Worm (Caenorhabditis elegans) whole organism, young adult: Measurements from ENCODE around the gene tmem-24.

Experiments
- D2030.7 ChIP-seq: fragments of 200-800 bp; sonication (Bioruptor generic); IDR thresholded peaks from 2 replicates; pipeline ENCODE4 v1.3.6; 2022; ENCODE audit warnings: missing genetic modification reagents, missing genetic modification characterization, missing compliant biosample characterization
- F33H1.4 ChIP-seq: fragments of 200-800 bp; sonication (Bioruptor generic); IDR thresholded peaks from 2 replicates; pipeline ENCODE4 v1.3.6; 2022; ENCODE audit warnings: missing genetic modification reagents, missing genetic modification characterization, missing compliant biosample characterization
- F37B4.10 ChIP-seq: fragments of 200-800 bp; sonication (Bioruptor generic); IDR thresholded peaks from 2 replicates; pipeline ENCODE4 v1.3.6; 2022; ENCODE audit warnings: missing genetic modification characterization, missing compliant biosample characterization
- F55B11.4 ChIP-seq: sonication (generic microtip); optimal IDR thresholded peaks from 2 replicates; lab custom pipeline; 2016; ENCODE audit warnings: missing compliant biosample characterization, missing genetic modification characterization, borderline replicate concordance; ENCODE audit not compliant: insufficient read depth
- Y53F4B.3 ChIP-seq: fragments of 200-800 bp; sonication (Bioruptor generic); IDR thresholded peaks from 2 replicates; pipeline ENCODE4 v1.3.6; 2022; ENCODE audit warnings: missing genetic modification reagents, missing genetic modification characterization, missing compliant biosample characterization
- Y53G8AR.9 ChIP-seq: fragments of 200-800 bp; sonication (Bioruptor generic); conservative IDR thresholded peaks from 2 replicates; pipeline ENCODE4 v1.3.6; 2022; ENCODE audit warnings: missing genetic modification reagents, missing genetic modification characterization, missing compliant biosample characterization
- Y56A3A.18 ChIP-seq: fragments of 200-800 bp; sonication (Bioruptor generic); IDR thresholded peaks from 2 replicates; pipeline ENCODE4 v1.3.6; 2022; ENCODE audit warnings: missing genetic modification reagents, missing genetic modification characterization, missing compliant biosample characterization
- Y67H2A.10 ChIP-seq: fragments of 200-800 bp; sonication (Bioruptor generic); conservative IDR thresholded peaks from 2 replicates; pipeline ENCODE4 v1.3.6; 2022; ENCODE audit warnings: missing genetic modification reagents, missing genetic modification characterization, missing compliant biosample characterization
- Y79H2A.3 ChIP-seq: fragments of 200-800 bp; sonication (Bioruptor generic); conservative IDR thresholded peaks from 2 replicates; pipeline ENCODE4 v1.3.6; 2022; ENCODE audit warnings: missing genetic modification reagents, missing genetic modification characterization, missing compliant biosample characterization
- ZK185.1 ChIP-seq: sonication (generic microtip); optimal IDR thresholded peaks from 2 replicates; lab custom pipeline; 2016; ENCODE audit warnings: mild to moderate bottlenecking, missing genetic modification characterization, missing compliant biosample characterization; ENCODE audit not compliant: poor library complexity, severe bottlenecking
- akir-1 ChIP-seq: fragments of 200-800 bp; sonication (Bioruptor generic); optimal IDR thresholded peaks from 2 replicates; lab custom pipeline; 2018; ENCODE audit warnings: mild to moderate bottlenecking, missing genetic modification characterization, moderate library complexity, missing compliant biosample characterization
- aptf-3 ChIP-seq: fragments of 200-800 bp; sonication (Bioruptor generic); IDR thresholded peaks from 2 replicates; pipeline ENCODE4 v1.3.6; 2022; ENCODE audit warnings: missing genetic modification characterization, missing compliant biosample characterization
- bed-2 ChIP-seq: fragments of 200-800 bp; sonication (Bioruptor generic); IDR thresholded peaks from 2 replicates; pipeline ENCODE4 v1.3.6; 2022; ENCODE audit warnings: missing genetic modification reagents, missing genetic modification characterization, missing compliant biosample characterization
- cebp-1 ChIP-seq, 2 experiments: fragments of 200-800 bp in 1 of 2; sonication (Bioruptor generic) in 1 of 2; sonication (generic microtip) in 1 of 2; IDR thresholded peaks in 1 of 2; optimal IDR thresholded peaks in 1 of 2; 2 replicates each; pipeline versions ENCODE4 v1.3.6 to Lab custom; 2017 to 2022; ENCODE audit warnings: missing compliant biosample characterization in 2 of 2, missing genetic modification characterization in 2 of 2, mild to moderate bottlenecking in 1 of 2, missing genetic modification reagents in 1 of 2, moderate library complexity in 1 of 2
- ceh-40 ChIP-seq: fragments of 200-800 bp; sonication (Bioruptor generic); IDR thresholded peaks from 2 replicates; pipeline ENCODE4 v1.3.6; 2022; ENCODE audit warnings: missing genetic modification characterization, missing compliant biosample characterization
- dpff-1 ChIP-seq: sonication (generic microtip); optimal IDR thresholded peaks from 2 replicates; lab custom pipeline; 2017; ENCODE audit warnings: mild to moderate bottlenecking, missing genetic modification characterization, missing compliant biosample characterization
- egl-44 ChIP-seq: fragments of 200-800 bp; sonication (Bioruptor generic); IDR thresholded peaks from 2 replicates; pipeline ENCODE4 v1.3.6; 2022; ENCODE audit warnings: missing genetic modification reagents, missing genetic modification characterization, missing compliant biosample characterization
- egrh-3 ChIP-seq: fragments of 200-800 bp; sonication (Bioruptor generic); IDR thresholded peaks from 2 replicates; pipeline ENCODE4 v1.3.6; 2022; ENCODE audit warnings: missing genetic modification reagents, missing genetic modification characterization, missing compliant biosample characterization
- hlh-12 ChIP-seq: sonication (generic microtip); optimal IDR thresholded peaks from 2 replicates; lab custom pipeline; 2016; ENCODE audit warnings: missing genetic modification characterization, missing compliant biosample characterization
- hsf-1 ChIP-seq: fragments of 200-800 bp; sonication (Bioruptor generic); IDR thresholded peaks from 2 replicates; pipeline ENCODE4 v1.3.6; 2022; ENCODE audit warnings: missing genetic modification reagents, missing genetic modification characterization, missing compliant biosample characterization
- lag-1 ChIP-seq: fragments of 200-800 bp; sonication (Bioruptor generic); IDR thresholded peaks from 2 replicates; pipeline ENCODE4 v1.3.6; 2022; ENCODE audit warnings: missing genetic modification reagents, missing genetic modification characterization, missing compliant biosample characterization
- lin-26 ChIP-seq: fragments of 200-800 bp; sonication (Bioruptor generic); IDR thresholded peaks from 2 replicates; pipeline ENCODE4 v1.3.6; 2022; ENCODE audit warnings: missing genetic modification reagents, missing genetic modification characterization, missing compliant biosample characterization
- lin-54 ChIP-seq: fragments of 200-800 bp; sonication (Bioruptor generic); optimal IDR thresholded peaks from 2 replicates; lab custom pipeline; 2018; ENCODE audit warnings: mild to moderate bottlenecking, missing genetic modification characterization, missing compliant biosample characterization
- lsl-1 ChIP-seq: fragments of 200-800 bp; sonication (Bioruptor generic); optimal IDR thresholded peaks from 2 replicates; lab custom pipeline; 2018; ENCODE audit warnings: mild to moderate bottlenecking, missing genetic modification characterization, moderate library complexity, missing compliant biosample characterization
- madf-10 ChIP-seq: sonication (generic microtip); optimal IDR thresholded peaks from 2 replicates; lab custom pipeline; 2016; ENCODE audit warnings: mild to moderate bottlenecking, missing genetic modification characterization, missing compliant biosample characterization
- mes-4 ChIP-seq: sonication (generic microtip); optimal IDR thresholded peaks from 2 replicates; lab custom pipeline; 2016; ENCODE audit warnings: missing genotype, missing genetic modification characterization, missing compliant biosample characterization
- mxl-1 ChIP-seq: sonication (generic microtip); optimal IDR thresholded peaks from 2 replicates; lab custom pipeline; 2016; ENCODE audit warnings: missing genetic modification characterization, missing compliant biosample characterization
- pha-4 ChIP-seq: fragments of 150-350 bp; sonication (generic microtip); optimal IDR thresholded peaks from 2 replicates; lab custom pipeline; 2014; ENCODE audit warnings: missing biosample characterization, missing genetic modification reagents, missing genetic modification characterization
- rec-8 ChIP-seq, 2 experiments: sonication (generic microtip); optimal IDR thresholded peaks; 2 replicates each; lab custom pipeline; 2016; ENCODE audit warnings: mild to moderate bottlenecking in 2 of 2, missing genetic modification characterization in 2 of 2, missing genetic modification reagents in 2 of 2, missing genotype in 2 of 2, missing biosample characterization in 1 of 2, missing compliant biosample characterization in 1 of 2, moderate library complexity in 1 of 2
- snpc-1.3 ChIP-seq: sonication (generic microtip); optimal IDR thresholded peaks from 2 replicates; lab custom pipeline; 2017; ENCODE audit warnings: missing genetic modification characterization, mild to moderate bottlenecking, missing compliant biosample characterization, antibody characterized with exemption, moderate library complexity, missing genotype, missing genetic modification reagents; ENCODE audit not compliant: insufficient read depth
- snpc-4 ChIP-seq, 5 experiments: fragments of 150-350 bp in 1 of 5; sonication (generic microtip) in 4 of 5; optimal IDR thresholded peaks; 2 replicates each; lab custom pipeline; 2014 to 2018; ENCODE audit warnings: missing genetic modification characterization in 5 of 5, missing biosample characterization in 3 of 5, antibody characterized with exemption in 2 of 5, mild to moderate bottlenecking in 2 of 5, missing compliant biosample characterization in 2 of 5, missing genotype in 2 of 5, moderate library complexity in 2 of 5, missing genetic modification reagents in 1 of 5
- unc-130 ChIP-seq: sonication (generic microtip); optimal IDR thresholded peaks from 2 replicates; lab custom pipeline; 2016; ENCODE audit warnings: missing genetic modification reagents, missing genetic modification characterization, missing compliant biosample characterization
- zfh-2 ChIP-seq: fragments of 200-800 bp; sonication (Bioruptor generic); conservative IDR thresholded peaks from 2 replicates; pipeline ENCODE4 v1.3.6; 2022; ENCODE audit warnings: missing genetic modification reagents, missing genetic modification characterization, missing compliant biosample characterization
- ztf-25 ChIP-seq: fragments of 200-800 bp; sonication (Bioruptor generic); IDR thresholded peaks from 2 replicates; pipeline ENCODE4 v1.3.6; 2022; ENCODE audit warnings: missing genetic modification reagents, missing genetic modification characterization, missing compliant biosample characterization
- ztf-26 ChIP-seq: sonication (generic microtip); optimal IDR thresholded peaks from 2 replicates; lab custom pipeline; 2017; ENCODE audit warnings: missing genetic modification characterization, missing compliant biosample characterization
- ztf-6 ChIP-seq: fragments of 200-800 bp; sonication (Bioruptor generic); IDR thresholded peaks from 2 replicates; pipeline ENCODE4 v1.3.6; 2022; ENCODE audit warnings: missing genetic modification reagents, missing genetic modification characterization, missing compliant biosample characterization

Gene tmem-24

ce11 chrX:3628016-3628415, 16.7 kb downstream of the tmem-24 start, which contains the start of gene vep-2:
TSS of gene vep-2 (plus strand) at chrX:3628316.
- TF ChIP-seq unc-130 (no peak), hsf-1 (no peak), snpc-4 (GFP tag; optimal IDR thresholded peaks at IDR 0.05; lab: Kevin White, UChicago) (no peak), snpc-4 (tag; optimal IDR thresholded peaks at IDR 0.05; lab: Kevin White, UChicago) (no peak), mes-4 (tag; lab: Kevin White, UChicago) (no peak), ztf-25 (GFP tag; lab: Robert Waterston, UW) (no peak), mxl-1 (tag; lab: Kevin White, UChicago) (no peak), ztf-26 (tag; lab: Kevin White, UChicago) (no peak), akir-1 (GFP tag; lab: Kevin White, UChicago) (no peak), egrh-3 (GFP tag; lab: Robert Waterston, UW) (no peak), D2030.7 (no peak), F55B11.4 (tag; lab: Kevin White, UChicago) (no peak), lin-54 (GFP tag; lab: Kevin White, UChicago) (no peak)

- TF ChIP-seq egl-44 (GFP tag; lab: Robert Waterston, UW) (no peak), Y67H2A.10 (no peak), aptf-3 (GFP tag; lab: Robert Waterston, UW) (no peak), snpc-4 (GFP tag; optimal IDR thresholded peaks at IDR 0.05; lab: Kevin White, UChicago) (no peak), snpc-4 (tag; optimal IDR thresholded peaks at IDR 0.05; lab: Kevin White, UChicago) (no peak), ceh-40 (GFP tag; lab: Robert Waterston, UW) (no peak)
Observed at ce11 chrX:3625599-3625998, 19.1 kb downstream of the tmem-24 start.

ce11 chrX:3623162-3623561, 21.5 kb downstream of the tmem-24 start, which contains the start of gene C18B2.2:
TSS of gene C18B2.2 (plus strand) at chrX:3623462.
- TF ChIP-seq pha-4 (tag; lab: Kevin White, UChicago), result no peak
- TF ChIP-seq hlh-12 (tag; lab: Kevin White, UChicago), result no peak
- no peak for TF ChIP-seq ZK185.1
- TF ChIP-seq snpc-1.3 (tag; lab: Kevin White, UChicago), result no peak
- TF ChIP-seq madf-10 (tag; lab: Kevin White, UChicago), result no peak
- no peak for TF ChIP-seq Y53G8AR.9 (GFP tag; lab: Robert Waterston, UW)
- no peak for TF ChIP-seq lag-1
- no peak for TF ChIP-seq lin-26 (GFP tag; lab: Robert Waterston, UW)
- TF ChIP-seq Y53F4B.3 (GFP tag; lab: Robert Waterston, UW), result no peak
- TF ChIP-seq rec-8 (tag; optimal IDR thresholded peaks at IDR 0.05; lab: Kevin White, UChicago), result no peak
- TF ChIP-seq Y56A3A.18 (GFP tag; lab: Robert Waterston, UW), result no peak
- TF ChIP-seq cebp-1 (GFP tag; IDR thresholded peaks at IDR 0.05; lab: Robert Waterston, UW), result no peak
- TF ChIP-seq cebp-1 (tag; optimal IDR thresholded peaks at IDR 0.05; lab: Kevin White, UChicago), result no peak
- no peak for TF ChIP-seq bed-2 (GFP tag; lab: Robert Waterston, UW)
- no peak for TF ChIP-seq mes-4 (tag; lab: Kevin White, UChicago)

ce11 chrX:3618842-3619241, 25.9 kb downstream of the tmem-24 start:
- TF ChIP-seq snpc-1.3 (tag; lab: Kevin White, UChicago), result no peak
- no peak for TF ChIP-seq Y79H2A.3

ce11 chrX:3617218-3617617, 27.5 kb downstream of the tmem-24 start, which contains the start of gene del-9:
TSS of gene del-9 (minus strand) at chrX:3617318.
- TF ChIP-seq ztf-6 (GFP tag; lab: Robert Waterston, UW) (no peak), zfh-2 (GFP tag; lab: Robert Waterston, UW) (no peak), lsl-1 (GFP tag; lab: Kevin White, UChicago) (no peak), F33H1.4 (GFP tag; lab: Robert Waterston, UW) (no peak), dpff-1 (tag; lab: Kevin White, UChicago) (no peak), snpc-4 (GFP tag; optimal IDR thresholded peaks at IDR 0.05; lab: Kevin White, UChicago) (no peak), snpc-4 (tag; optimal IDR thresholded peaks at IDR 0.05; lab: Kevin White, UChicago) (no peak), F37B4.10 (no peak), hsf-1 (no peak)
- TF ChIP-seq, all 124 proteins: peak for 0
